Fruit fly (Drosophila melanogaster) S2 (cell line): ENCODE results near the gene CG15404.

Experiments
- CG8478 ChIP-seq: fragments of >200 bp; optimal IDR thresholded peaks from 2 replicates; lab custom pipeline; 2018
- CTCF ChIP-seq, 2 experiments: fragments of >200 bp; optimal IDR thresholded peaks; 2 replicates each; lab custom pipeline; 2018

- TF ChIP-seq CG8478 (lab: Kevin White, UChicago) (no peak), CTCF (optimal IDR thresholded peaks at IDR 0.05; lab: Kevin White, UChicago) (peak; percentile 40 to 41)
Observed at dm6 chr2L:3144709-3145108, 29.1 kb upstream of the CG15404 start, which contains the start of gene toc.
